Worm (Caenorhabditis elegans) whole organism, L1 larva: Measurements from ENCODE around the gene F56C3.9.
"Not testable (repeated sequence)": the region's sequence is repeated elsewhere in the genome, so short reads cannot be mapped to it uniquely, and the experiment has no call there.

Experiments used
- C04F5.9 ChIP-seq: sonication (generic microtip); optimal IDR thresholded peaks from 2 replicates; lab custom pipeline; 2016; ENCODE audit warnings: missing genetic modification characterization, missing compliant biosample characterization
- C16A3.4 ChIP-seq: fragments of 150-350 bp; optimal IDR thresholded peaks from 2 replicates; lab custom pipeline; 2014; ENCODE audit warnings: missing biosample characterization, missing genetic modification characterization
- F16B12.6 ChIP-seq: fragments of 150-350 bp; optimal IDR thresholded peaks from 2 replicates; lab custom pipeline; 2014; ENCODE audit warnings: missing biosample characterization, missing genetic modification characterization
- aha-1 ChIP-seq: fragments of 150-350 bp; optimal IDR thresholded peaks from 2 replicates; lab custom pipeline; 2014; ENCODE audit warnings: missing biosample characterization, missing genetic modification characterization
- ceh-63 ChIP-seq: fragments of 200-800 bp; sonication (Bioruptor generic); optimal IDR thresholded peaks from 2 replicates; lab custom pipeline; 2018; ENCODE audit warnings: mild to moderate bottlenecking, missing genetic modification characterization, missing compliant biosample characterization
- ceh-82 ChIP-seq, 3 experiments: fragments of 150-350 bp in 1 of 3; sonication (generic microtip) in 2 of 3; optimal IDR thresholded peaks; 2 replicates each; lab custom pipeline; 2014 to 2017; ENCODE audit warnings: missing biosample characterization in 3 of 3, missing genetic modification characterization in 3 of 3
- ceh-88 ChIP-seq: fragments of 200-800 bp; sonication (Bioruptor generic); IDR thresholded peaks from 2 replicates; pipeline ENCODE4 v1.3.6; 2022; ENCODE audit warnings: missing genetic modification characterization, missing compliant biosample characterization
- egl-13 ChIP-seq: sonication (generic microtip); optimal IDR thresholded peaks from 2 replicates; lab custom pipeline; 2016; ENCODE audit warnings: missing genotype, missing genetic modification reagents, missing genetic modification characterization, missing compliant biosample characterization
- fkh-10 ChIP-seq: sonication (generic microtip); optimal IDR thresholded peaks from 2 replicates; lab custom pipeline; 2017; ENCODE audit warnings: missing biosample characterization, missing genetic modification reagents, missing genetic modification characterization
- fkh-4 ChIP-seq: sonication (generic microtip); optimal IDR thresholded peaks from 2 replicates; lab custom pipeline; 2016; ENCODE audit warnings: missing compliant biosample characterization, missing genetic modification characterization, borderline replicate concordance
- fkh-8 ChIP-seq: sonication (generic microtip); optimal IDR thresholded peaks from 2 replicates; lab custom pipeline; 2016; ENCODE audit warnings: mild to moderate bottlenecking, missing genetic modification characterization, missing compliant biosample characterization
- fos-1 ChIP-seq: fragments of 150-350 bp; optimal IDR thresholded peaks from 2 replicates; lab custom pipeline; 2014; ENCODE audit warnings: missing biosample characterization, missing genetic modification characterization
- hpl-2 ChIP-seq: fragments of 150-350 bp; optimal IDR thresholded peaks from 2 replicates; lab custom pipeline; 2014; ENCODE audit warnings: missing biosample characterization, missing genetic modification reagents, missing genetic modification characterization
- isw-1 ChIP-seq: fragments of 200-800 bp; sonication (Bioruptor generic); IDR thresholded peaks from 2 replicates; pipeline ENCODE4 v1.3.6; 2022; ENCODE audit warnings: missing genetic modification characterization, missing compliant biosample characterization
- jun-1 ChIP-seq: fragments of 150-350 bp; optimal IDR thresholded peaks from 2 replicates; lab custom pipeline; 2014; ENCODE audit warnings: missing biosample characterization, missing genetic modification reagents, missing genetic modification characterization
- lin-14 ChIP-seq: fragments of 200-800 bp; sonication (Bioruptor generic); optimal IDR thresholded peaks from 2 replicates; lab custom pipeline; 2018; ENCODE audit warnings: mild to moderate bottlenecking, missing genetic modification characterization, moderate library complexity, missing compliant biosample characterization
- lin-15B ChIP-seq: fragments of 150-350 bp; sonication (generic microtip); optimal IDR thresholded peaks from 3 replicates; lab custom pipeline; 2014; ENCODE audit warnings: missing biosample characterization, missing genetic modification characterization
- lin-39 ChIP-seq: fragments of 150-350 bp; optimal IDR thresholded peaks from 2 replicates; lab custom pipeline; 2014; ENCODE audit warnings: missing biosample characterization, missing genetic modification reagents, missing genetic modification characterization
- lir-3 ChIP-seq: sonication (generic microtip); optimal IDR thresholded peaks from 2 replicates; lab custom pipeline; 2016; ENCODE audit warnings: mild to moderate bottlenecking, missing genetic modification characterization, moderate library complexity, missing compliant biosample characterization; ENCODE audit not compliant: poor library complexity
- nhr-19 ChIP-seq: fragments of 200-800 bp; sonication (Bioruptor generic); conservative IDR thresholded peaks from 2 replicates; pipeline ENCODE4 v1.3.6; 2022; ENCODE audit warnings: missing genetic modification characterization, missing compliant biosample characterization
- nhr-20 ChIP-seq: sonication (generic microtip); optimal IDR thresholded peaks from 2 replicates; lab custom pipeline; 2016; ENCODE audit warnings: mild to moderate bottlenecking, missing genetic modification characterization, missing compliant biosample characterization
- nhr-28 ChIP-seq: fragments of 150-350 bp; optimal IDR thresholded peaks from 2 replicates; lab custom pipeline; 2014; ENCODE audit warnings: missing biosample characterization, missing genetic modification characterization
- nhr-85 ChIP-seq: sonication (generic microtip); peaks from one replicate; lab custom pipeline; 2016; ENCODE audit warnings: missing genetic modification characterization, inconsistent platforms, missing compliant biosample characterization
- pag-3 ChIP-seq: sonication (generic microtip); optimal IDR thresholded peaks from 2 replicates; lab custom pipeline; 2017; ENCODE audit warnings: missing genetic modification characterization, mild to moderate bottlenecking, missing compliant biosample characterization, antibody characterized with exemption, borderline replicate concordance; ENCODE audit not compliant: insufficient read depth
- pax-3 ChIP-seq: fragments of 200-800 bp; sonication (Bioruptor generic); optimal IDR thresholded peaks from 2 replicates; lab custom pipeline; 2018; ENCODE audit warnings: mild to moderate bottlenecking, missing genetic modification characterization, moderate library complexity, missing compliant biosample characterization
- snpc-4 ChIP-seq: fragments of 150-350 bp; optimal IDR thresholded peaks from 2 replicates; lab custom pipeline; 2014; ENCODE audit warnings: missing biosample characterization, missing genetic modification characterization
- snu-23 ChIP-seq: sonication (generic microtip); optimal IDR thresholded peaks from 2 replicates; lab custom pipeline; 2016; ENCODE audit warnings: missing genetic modification characterization, missing compliant biosample characterization
- sox-4 ChIP-seq: sonication (generic microtip); optimal IDR thresholded peaks from 2 replicates; lab custom pipeline; 2016; ENCODE audit warnings: missing genetic modification characterization, missing compliant biosample characterization
- sptf-1 ChIP-seq: fragments of 150-350 bp; optimal IDR thresholded peaks from 2 replicates; lab custom pipeline; 2014; ENCODE audit warnings: missing biosample characterization, missing genetic modification characterization
- sup-37 ChIP-seq: fragments of 200-800 bp; sonication (Bioruptor generic); optimal IDR thresholded peaks from 2 replicates; lab custom pipeline; 2018; ENCODE audit warnings: mild to moderate bottlenecking, missing genetic modification characterization, missing compliant biosample characterization
- swsn-7 ChIP-seq: sonication (generic microtip); optimal IDR thresholded peaks from 2 replicates; lab custom pipeline; 2016; ENCODE audit warnings: missing genetic modification characterization, missing compliant biosample characterization
- unc-130 ChIP-seq: fragments of 150-350 bp; optimal IDR thresholded peaks from 2 replicates; lab custom pipeline; 2017; ENCODE audit warnings: missing biosample characterization, missing genetic modification characterization, inconsistent platforms
- vab-15 ChIP-seq: sonication (generic microtip); optimal IDR thresholded peaks from 2 replicates; lab custom pipeline; 2017; ENCODE audit warnings: missing genotype, mild to moderate bottlenecking, missing genetic modification characterization, missing compliant biosample characterization
- zag-1 ChIP-seq: fragments of 150-350 bp; optimal IDR thresholded peaks from 2 replicates; lab custom pipeline; 2014; ENCODE audit warnings: missing biosample characterization, missing genetic modification characterization
- ztf-4 ChIP-seq: fragments of 150-350 bp; optimal IDR thresholded peaks from 2 replicates; lab custom pipeline; 2014; ENCODE audit warnings: missing biosample characterization, missing genetic modification characterization

Gene F56C3.9

ce11 chrX:1412844-1413243, 19.1 kb upstream of the F56C3.9 start, which contains the start of gene srh-19:
TSS of gene srh-19 (plus strand) at chrX:1413144.
- TF ChIP-seq swsn-7 (tag; lab: Kevin White, UChicago) (no peak), hpl-2 (GFP tag; lab: Kevin White, UChicago) (no peak), jun-1 (no peak), aha-1 (no peak), lin-14 (GFP tag; lab: Kevin White, UChicago) (no peak), nhr-28 (tag; lab: Kevin White, UChicago) (no peak), nhr-85 (tag; lab: Kevin White, UChicago) (no peak), nhr-20 (tag; lab: Kevin White, UChicago) (no peak), sox-4 (tag; lab: Kevin White, UChicago) (no peak)

ce11 chrX:1410552-1410951, 16.8 kb upstream of the F56C3.9 start, which contains the start of gene abu-2:
TSS of gene abu-2 (minus strand) at chrX:1410652.
- TF ChIP-seq unc-130 (tag; lab: Kevin White, UChicago) (no peak), ztf-4 (tag; lab: Kevin White, UChicago) (no peak), nhr-19 (GFP tag; lab: Robert Waterston, UW) (no peak), swsn-7 (tag; lab: Kevin White, UChicago) (no peak), lir-3 (no peak), zag-1 (tag; lab: Kevin White, UChicago) (no peak), C04F5.9 (tag; lab: Kevin White, UChicago) (no peak), snu-23 (no peak), vab-15 (tag; lab: Kevin White, UChicago) (no peak), isw-1 (GFP tag; lab: Robert Waterston, UW) (no peak), egl-13 (tag; lab: Kevin White, UChicago) (no peak), lin-39 (tag; lab: Kevin White, UChicago) (no peak), pax-3 (tag; lab: Kevin White, UChicago) (no peak), ceh-63 (no peak), hpl-2 (GFP tag; lab: Kevin White, UChicago) (no peak)

- no peak for TF ChIP-seq fos-1 (tag; lab: Kevin White, UChicago)
- no peak for TF ChIP-seq F16B12.6 (tag; lab: Kevin White, UChicago)
- no peak for TF ChIP-seq fkh-10 (GFP tag; lab: Kevin White, UChicago)
- TF ChIP-seq fkh-8 (tag; lab: Kevin White, UChicago): no peak
- no peak for TF ChIP-seq lir-3
- TF ChIP-seq sup-37 (GFP tag; lab: Kevin White, UChicago): no peak
- TF ChIP-seq nhr-28 (tag; lab: Kevin White, UChicago): no peak
- no peak for TF ChIP-seq pag-3
- TF ChIP-seq sptf-1 (tag; lab: Kevin White, UChicago): no peak
- TF ChIP-seq ceh-82 (tag; optimal IDR thresholded peaks at IDR 0.05; lab: Kevin White, UChicago): no peak
- no peak for TF ChIP-seq zag-1 (tag; lab: Kevin White, UChicago)
- TF ChIP-seq, all 84 proteins: peak for 0
Observed at ce11 chrX:1409224-1409623, 15.4 kb upstream of the F56C3.9 start.

ce11 chrX:1403971-1404370, 10.2 kb upstream of the F56C3.9 start, which contains the start of gene ZK402.1:
TSS of gene ZK402.1 (plus strand) at chrX:1404271.
- TF ChIP-seq C16A3.4 (tag; lab: Kevin White, UChicago); ceh-88 (GFP tag; lab: Robert Waterston, UW); snpc-4 (tag; lab: Kevin White, UChicago): not testable (repeated sequence)

ce11 chrX:1403444-1403843, 9.7 kb upstream of the F56C3.9 start, which contains the start of gene ZK402.2:
TSS of gene ZK402.2 (plus strand) at chrX:1403744.
- not testable (repeated sequence) for TF ChIP-seq C16A3.4, fkh-4, lin-15B (tag; lab: Kevin White, UChicago)
